Worm (Caenorhabditis elegans): ENCODE results near the gene srab-7.

DNA sequence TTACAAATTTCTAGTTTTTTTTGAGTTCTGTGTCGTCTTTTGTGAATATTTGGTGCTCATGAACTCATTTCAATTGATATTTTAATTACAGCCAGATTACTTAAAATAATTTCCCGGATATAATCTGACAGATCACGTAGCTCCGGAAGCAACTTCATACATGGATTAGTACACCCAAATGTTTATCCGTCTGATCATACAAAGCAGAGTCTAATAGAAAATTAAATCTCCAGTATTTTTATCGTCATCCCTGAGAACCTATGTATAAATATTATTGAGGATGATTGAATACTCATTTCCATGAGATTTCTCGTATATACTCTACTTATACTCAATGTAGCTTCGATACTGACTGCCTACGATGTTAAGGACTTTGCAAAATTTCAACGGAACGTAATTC lies 30.1 kb downstream of the srab-7 start, which contains the start of gene Y73C8C.12:
- no peak for TF ChIP-seq ztf-11 (tag; optimal IDR thresholded peaks at IDR 0.05)
- no peak for TF ChIP-seq snpc-4 (tag; optimal IDR thresholded peaks at IDR 0.05)
- TF ChIP-seq unc-39 (tag; optimal IDR thresholded peaks at IDR 0.05), result no peak
- TF ChIP-seq nhr-76 (tag; optimal IDR thresholded peaks at IDR 0.05), result no peak
- TF ChIP-seq blmp-1 (tag; optimal IDR thresholded peaks at IDR 0.05), result no peak
- TF ChIP-seq M03D4.4 (tag; optimal IDR thresholded peaks at IDR 0.05), result no peak

Measured in whole organism, mixed stage, embryonic.